Worm (Caenorhabditis elegans) whole organism, mixed stage, embryonic: ENCODE data around the gene gly-14.

Source experiments
- M03D4.4 ChIP-seq: sonication (generic microtip); optimal IDR thresholded peaks from 2 replicates; lab custom pipeline; 2017; ENCODE audit warnings: mild to moderate bottlenecking, missing genetic modification characterization, missing compliant biosample characterization
- blmp-1 ChIP-seq: fragments of 150-350 bp; optimal IDR thresholded peaks from 2 replicates; lab custom pipeline; 2014; ENCODE audit warnings: missing biosample characterization, missing genetic modification characterization
- unc-39 ChIP-seq: fragments of 150-350 bp; optimal IDR thresholded peaks from 2 replicates; lab custom pipeline; 2014; ENCODE audit warnings: missing biosample characterization, missing genetic modification characterization
- zip-8 ChIP-seq: fragments of 150-350 bp; optimal IDR thresholded peaks from 2 replicates; lab custom pipeline; 2014; ENCODE audit warnings: missing biosample characterization, missing genetic modification characterization
- ztf-11 ChIP-seq: fragments of 150-350 bp; optimal IDR thresholded peaks from 2 replicates; lab custom pipeline; 2014; ENCODE audit warnings: missing biosample characterization, missing genetic modification characterization

ce11 chrIII:3520417-3520816 lies 27.4 kb upstream of the gly-14 start:
- TF ChIP-seq M03D4.4 (no peak), unc-39 (tag; lab: Kevin White, UChicago) (no peak), ztf-11 (tag; lab: Kevin White, UChicago) (no peak), blmp-1 (no peak), zip-8 (tag; lab: Kevin White, UChicago) (no peak)
